Worm (Caenorhabditis elegans) whole organism, L4/young adult: Measurements from ENCODE around the gene W09H1.3.

Experiments
- W03F9.2 ChIP-seq: fragments of 150-350 bp; optimal IDR thresholded peaks from 2 replicates; lab custom pipeline; 2014; ENCODE audit warnings: missing biosample characterization, missing genetic modification characterization
- dao-5 ChIP-seq: sonication (generic microtip); optimal IDR thresholded peaks from 2 replicates; lab custom pipeline; 2016; ENCODE audit warnings: missing genotype, missing genetic modification characterization, moderate library complexity, missing compliant biosample characterization
- him-1 ChIP-seq: sonication (generic microtip); optimal IDR thresholded peaks from 2 replicates; lab custom pipeline; 2016; ENCODE audit warnings: missing genotype, missing genetic modification reagents, missing genetic modification characterization, missing compliant biosample characterization

The W09H1.3 gene

ce11 chrII:13215792-13216191 is 31.6 kb downstream of the W09H1.3 start, which contains the start of gene F15D4.2:
TSS of gene F15D4.2 (plus strand) at chrII:13216092.
- TF ChIP-seq him-1, result no peak
- TF ChIP-seq dao-5 (tag; lab: Kevin White, UChicago), result no peak
- no peak for TF ChIP-seq W03F9.2

DNA sequence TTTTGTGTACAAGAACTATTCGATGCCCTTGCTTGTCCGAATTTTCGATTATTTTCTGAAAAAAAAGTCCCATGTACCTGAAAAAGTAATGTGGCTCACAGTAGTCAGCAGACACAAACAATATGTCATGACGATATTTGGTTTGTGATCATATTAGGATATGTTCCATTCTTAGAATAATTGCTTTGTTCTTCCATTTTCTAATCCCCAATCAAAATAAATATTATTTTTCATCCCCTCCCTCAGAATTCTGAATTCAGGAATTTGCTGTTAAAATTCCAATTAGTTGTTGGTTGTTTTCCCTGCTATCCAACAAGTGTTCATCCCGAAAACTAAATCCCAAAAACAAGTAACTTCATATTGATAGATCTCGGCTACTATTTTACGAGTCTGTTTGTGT is 35.1 kb downstream of the W09H1.3 start:
- TF ChIP-seq him-1 (no peak), dao-5 (tag; lab: Kevin White, UChicago) (no peak), W03F9.2 (no peak)

DNA sequence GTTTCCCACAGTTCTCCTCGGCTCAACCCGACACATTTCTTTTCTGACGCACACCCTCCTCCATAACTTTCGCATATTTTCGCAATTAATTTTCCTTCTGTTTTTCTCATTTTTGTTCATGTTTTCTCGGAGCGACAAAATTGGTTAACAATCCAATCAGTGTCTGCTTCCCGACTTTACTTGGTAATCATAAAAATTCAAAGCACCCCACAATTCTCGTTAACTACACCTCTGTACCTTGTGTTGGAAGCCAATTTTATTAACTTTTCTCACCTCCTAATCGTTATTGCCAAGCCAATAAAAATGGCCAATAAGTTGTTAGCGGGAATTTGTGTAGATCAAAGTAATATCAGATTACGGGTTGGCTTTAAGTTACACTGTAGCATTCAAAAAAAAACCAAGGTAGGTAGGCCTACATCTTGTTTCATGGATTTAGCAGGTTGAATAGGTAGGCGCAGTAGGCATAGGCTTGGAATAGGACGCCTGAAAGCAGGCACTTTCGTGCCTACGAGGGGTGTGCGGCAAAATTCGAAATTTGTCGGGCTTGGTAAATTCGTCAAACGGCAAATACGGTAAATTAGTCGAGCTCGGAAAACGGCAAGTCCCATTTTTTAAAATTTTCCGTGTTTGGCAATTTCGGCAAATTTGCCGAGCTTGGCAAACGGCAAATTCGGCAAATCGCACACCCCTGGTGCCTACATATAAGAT is 46.4 kb downstream of the W09H1.3 start:
- TF ChIP-seq dao-5 (tag; lab: Kevin White, UChicago) (no peak), him-1 (no peak), W03F9.2 (no peak)

DNA sequence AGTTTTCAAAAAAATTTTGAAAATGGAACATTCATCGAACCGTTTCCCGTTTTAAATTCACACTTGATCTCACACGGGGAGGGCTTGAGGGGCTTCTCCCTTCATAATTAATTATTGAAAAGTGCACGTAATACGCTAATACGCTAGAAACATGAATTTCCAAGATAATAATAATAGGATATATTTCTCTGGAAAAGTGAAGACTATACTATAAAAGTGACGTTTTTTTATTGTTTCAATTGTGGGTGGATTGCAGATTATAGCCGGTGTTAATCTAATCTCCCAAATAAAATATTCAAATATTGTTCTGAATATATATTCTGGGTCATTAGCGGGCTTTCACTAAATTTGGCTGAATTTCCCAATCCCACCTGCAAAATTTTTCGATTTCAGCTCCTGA is 49.5 kb downstream of the W09H1.3 start:
- TF ChIP-seq dao-5 (tag; lab: Kevin White, UChicago) (no peak), W03F9.2 (no peak), him-1 (no peak)
